Worm (Caenorhabditis elegans) whole organism, late embryonic: ENCODE results near the gene T10H4.4.

Experiments used
- C38D4.7 ChIP-seq: fragments of 200-800 bp; sonication (Bioruptor generic); optimal IDR thresholded peaks from 2 replicates; lab custom pipeline; 2018; ENCODE audit warnings: mild to moderate bottlenecking, missing genetic modification characterization, moderate library complexity, missing compliant biosample characterization
- F13H6.1 ChIP-seq: sonication (generic microtip); optimal IDR thresholded peaks from 2 replicates; lab custom pipeline; 2016; ENCODE audit warnings: missing genetic modification characterization, missing compliant biosample characterization
- Y22D7AL.16 ChIP-seq: sonication (generic microtip); optimal IDR thresholded peaks from 2 replicates; lab custom pipeline; 2016; ENCODE audit warnings: missing genetic modification characterization, missing compliant biosample characterization
- ahr-1 ChIP-seq: sonication (generic microtip); optimal IDR thresholded peaks from 2 replicates; lab custom pipeline; 2016; ENCODE audit warnings: missing genetic modification characterization, missing compliant biosample characterization
- ama-1 ChIP-seq: fragments of 150-350 bp; optimal IDR thresholded peaks from 2 replicates; lab custom pipeline; 2014
- ceh-14 ChIP-seq: sonication (generic microtip); optimal IDR thresholded peaks from 2 replicates; lab custom pipeline; 2016; ENCODE audit warnings: missing genotype, missing genetic modification characterization, missing compliant biosample characterization
- ceh-19 ChIP-seq: fragments of 200-800 bp; sonication (Bioruptor generic); optimal IDR thresholded peaks from 2 replicates; lab custom pipeline; 2018; ENCODE audit warnings: mild to moderate bottlenecking, missing genetic modification characterization, missing compliant biosample characterization
- ceh-24 ChIP-seq: sonication (generic microtip); optimal IDR thresholded peaks from 2 replicates; lab custom pipeline; 2016; ENCODE audit warnings: mild to moderate bottlenecking, missing genetic modification characterization, missing compliant biosample characterization
- ceh-30 ChIP-seq: fragments of 150-350 bp; optimal IDR thresholded peaks from 2 replicates; lab custom pipeline; 2014; ENCODE audit warnings: missing biosample characterization, missing genetic modification characterization
- ceh-31 ChIP-seq: sonication (generic microtip); optimal IDR thresholded peaks from 2 replicates; lab custom pipeline; 2016; ENCODE audit warnings: missing genetic modification characterization, missing compliant biosample characterization
- ceh-45 ChIP-seq: fragments of 200-800 bp; sonication (Bioruptor generic); IDR thresholded peaks from 2 replicates; pipeline ENCODE4 v1.3.6; 2022; ENCODE audit warnings: missing genetic modification reagents, missing genetic modification characterization, missing compliant biosample characterization
- ceh-48 ChIP-seq: sonication (generic microtip); optimal IDR thresholded peaks from 2 replicates; lab custom pipeline; 2016; ENCODE audit warnings: missing genetic modification characterization, inconsistent platforms, missing compliant biosample characterization
- dmd-4 ChIP-seq: sonication (generic microtip); optimal IDR thresholded peaks from 2 replicates; lab custom pipeline; 2016; ENCODE audit warnings: borderline replicate concordance, missing genetic modification characterization, missing compliant biosample characterization
- dve-1 ChIP-seq: sonication (generic microtip); optimal IDR thresholded peaks from 2 replicates; lab custom pipeline; 2017; ENCODE audit warnings: antibody characterized with exemption, mild to moderate bottlenecking, missing genetic modification characterization, missing compliant biosample characterization
- elt-2 ChIP-seq: sonication (generic microtip); optimal IDR thresholded peaks from 2 replicates; lab custom pipeline; 2016; ENCODE audit warnings: missing genetic modification reagents, missing genetic modification characterization, missing compliant biosample characterization
- elt-4 ChIP-seq: sonication (generic microtip); optimal IDR thresholded peaks from 2 replicates; lab custom pipeline; 2016; ENCODE audit warnings: missing genetic modification characterization, missing compliant biosample characterization
- ets-4 ChIP-seq: sonication (generic microtip); optimal IDR thresholded peaks from 2 replicates; lab custom pipeline; 2016; ENCODE audit warnings: missing genetic modification characterization, missing compliant biosample characterization
- eyg-1 ChIP-seq: sonication (generic microtip); optimal IDR thresholded peaks from 2 replicates; lab custom pipeline; 2016; ENCODE audit warnings: missing genotype, missing genetic modification characterization, missing compliant biosample characterization
- fkh-6 ChIP-seq: sonication (generic microtip); optimal IDR thresholded peaks from 2 replicates; lab custom pipeline; 2016; ENCODE audit warnings: missing genetic modification characterization, missing compliant biosample characterization
- hlh-15 ChIP-seq: sonication (generic microtip); optimal IDR thresholded peaks from 2 replicates; lab custom pipeline; 2016; ENCODE audit warnings: missing genetic modification characterization, missing compliant biosample characterization
- hlh-8 ChIP-seq: sonication (generic microtip); optimal IDR thresholded peaks from 2 replicates; lab custom pipeline; 2016; ENCODE audit warnings: missing genotype, missing genetic modification characterization, missing compliant biosample characterization
- lin-11 ChIP-seq: fragments of 200-800 bp; sonication (Bioruptor generic); optimal IDR thresholded peaks from 2 replicates; lab custom pipeline; 2018; ENCODE audit warnings: mild to moderate bottlenecking, missing genetic modification characterization, missing compliant biosample characterization
- madf-2 ChIP-seq: sonication (generic microtip); optimal IDR thresholded peaks from 2 replicates; lab custom pipeline; 2017; ENCODE audit warnings: missing genetic modification characterization, missing compliant biosample characterization
- nfya-1 ChIP-seq: sonication (generic microtip); optimal IDR thresholded peaks from 2 replicates; lab custom pipeline; 2017; ENCODE audit warnings: missing genetic modification characterization, mild to moderate bottlenecking, missing compliant biosample characterization, antibody characterized with exemption, moderate library complexity
- nhr-11 ChIP-seq: fragments of 150-350 bp; optimal IDR thresholded peaks from 2 replicates; lab custom pipeline; 2014; ENCODE audit warnings: missing biosample characterization, missing genetic modification characterization
- nhr-232 ChIP-seq: sonication (generic microtip); optimal IDR thresholded peaks from 2 replicates; lab custom pipeline; 2016; ENCODE audit warnings: missing genetic modification characterization, missing compliant biosample characterization
- odd-2 ChIP-seq: sonication (generic microtip); optimal IDR thresholded peaks from 2 replicates; lab custom pipeline; 2017; ENCODE audit warnings: antibody characterized with exemption, mild to moderate bottlenecking, missing genetic modification characterization, missing compliant biosample characterization
- pat-9 ChIP-seq: fragments of 200-800 bp; sonication (Bioruptor generic); optimal IDR thresholded peaks from 2 replicates; lab custom pipeline; 2018; ENCODE audit warnings: mild to moderate bottlenecking, missing genetic modification characterization, moderate library complexity, missing compliant biosample characterization
- pax-1 ChIP-seq: fragments of 150-350 bp; optimal IDR thresholded peaks from 2 replicates; lab custom pipeline; 2014; ENCODE audit warnings: missing biosample characterization, missing genetic modification characterization
- pha-2 ChIP-seq: sonication (generic microtip); optimal IDR thresholded peaks from 2 replicates; lab custom pipeline; 2017; ENCODE audit warnings: mild to moderate bottlenecking, missing genetic modification characterization, missing compliant biosample characterization
- pha-4 ChIP-seq: fragments of 150-350 bp; optimal IDR thresholded peaks from 2 replicates; lab custom pipeline; 2018; ENCODE audit warnings: missing biosample characterization, missing genetic modification reagents, missing genetic modification characterization
- pros-1 ChIP-seq: fragments of 150-350 bp; optimal IDR thresholded peaks from 2 replicates; lab custom pipeline; 2014; ENCODE audit warnings: missing biosample characterization, missing genetic modification reagents, missing genetic modification characterization
- ref-2 ChIP-seq: sonication (generic microtip); optimal IDR thresholded peaks from 2 replicates; lab custom pipeline; 2016; ENCODE audit warnings: missing genetic modification characterization, missing compliant biosample characterization
- sdc-2 ChIP-seq: sonication (generic microtip); optimal IDR thresholded peaks from 2 replicates; lab custom pipeline; 2016; ENCODE audit warnings: missing genotype, missing genetic modification characterization, missing compliant biosample characterization
- sox-2 ChIP-seq: fragments of 200-800 bp; sonication (Bioruptor generic); IDR thresholded peaks from 2 replicates; pipeline ENCODE4 v1.3.6; 2022; ENCODE audit warnings: missing genetic modification reagents, missing genetic modification characterization, missing compliant biosample characterization
- tbx-2 ChIP-seq: sonication (generic microtip); optimal IDR thresholded peaks from 2 replicates; lab custom pipeline; 2016; ENCODE audit warnings: missing genetic modification characterization, missing compliant biosample characterization
- ttx-3 ChIP-seq: sonication (generic microtip); optimal IDR thresholded peaks from 2 replicates; lab custom pipeline; 2016; ENCODE audit warnings: missing genetic modification reagents, missing genetic modification characterization, missing compliant biosample characterization
- unc-55 ChIP-seq: sonication (generic microtip); optimal IDR thresholded peaks from 2 replicates; lab custom pipeline; 2017; ENCODE audit warnings: missing biosample characterization, missing genetic modification reagents, missing genetic modification characterization
- zip-5 ChIP-seq: sonication (generic microtip); optimal IDR thresholded peaks from 2 replicates; lab custom pipeline; 2016; ENCODE audit warnings: missing genetic modification characterization, missing compliant biosample characterization

Gene T10H4.4

DNA sequence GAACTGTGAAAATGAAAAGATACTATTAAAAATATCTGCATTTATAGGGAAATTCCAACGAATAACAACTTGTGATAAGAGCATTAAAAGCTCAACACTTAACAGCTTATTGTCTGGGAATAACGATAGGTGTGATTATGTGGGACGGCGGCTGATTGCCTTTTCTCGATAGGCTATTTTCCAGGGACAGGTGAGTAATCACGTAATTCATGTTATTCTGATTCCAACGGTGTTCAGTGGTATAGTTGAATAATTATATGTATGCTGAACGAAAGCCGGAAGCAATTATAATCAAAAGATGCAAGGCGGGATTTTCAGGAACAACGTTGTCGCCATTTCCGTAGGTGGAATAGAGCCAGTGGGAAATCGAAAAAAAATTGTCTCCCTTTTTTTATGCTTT lies 4.8 kb upstream of the T10H4.4 start, which contains the start of gene srw-17:
TSS of gene srw-17 (minus strand) at position 101 of the 400 bp plus-strand sequence.
- TF ChIP-seq ama-1 (no peak), ahr-1 (tag; lab: Kevin White, UChicago) (no peak), ceh-30 (tag; lab: Kevin White, UChicago) (no peak)
- TF ChIP-seq, all 69 proteins: peak for 0

DNA sequence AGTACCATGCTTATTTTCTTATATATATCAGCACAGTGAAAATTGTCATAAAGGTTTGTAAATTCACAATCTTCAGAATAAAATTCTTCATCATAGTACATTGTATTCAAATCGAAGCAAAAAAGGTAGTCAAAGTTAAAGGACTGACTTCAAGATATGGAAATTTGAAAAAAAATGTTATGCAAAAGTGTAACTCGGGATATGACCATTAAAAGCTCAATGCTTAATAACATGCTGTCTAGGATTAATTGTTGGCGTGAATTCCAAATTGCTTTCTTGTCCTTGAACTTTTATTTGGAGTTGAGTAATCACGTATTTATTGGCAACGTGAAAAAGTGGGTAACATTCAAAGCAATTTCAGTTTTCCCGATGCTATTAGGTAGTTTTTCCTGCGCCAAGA lies 2.6 kb upstream of the T10H4.4 start, which contains the start of gene srw-16:
TSS of gene srw-16 (minus strand) at position 101 of the 400 bp plus-strand sequence.
- no peak for TF ChIP-seq C38D4.7 (GFP tag; lab: Kevin White, UChicago)
- no peak for TF ChIP-seq Y22D7AL.16 (tag; lab: Kevin White, UChicago)
- no peak for TF ChIP-seq eyg-1 (tag; lab: Kevin White, UChicago)
- TF ChIP-seq pha-2 (tag; lab: Kevin White, UChicago), result no peak
- TF ChIP-seq elt-2 (tag; lab: Kevin White, UChicago), result no peak
- TF ChIP-seq ceh-24 (tag; lab: Kevin White, UChicago), result no peak
- TF ChIP-seq ceh-45 (GFP tag; lab: Robert Waterston, UW), result no peak
- no peak for TF ChIP-seq F13H6.1 (tag; lab: Kevin White, UChicago)
- TF ChIP-seq hlh-15, result no peak
- TF ChIP-seq dve-1 (tag; lab: Kevin White, UChicago), result no peak
- TF ChIP-seq nhr-11 (tag; lab: Kevin White, UChicago), result no peak
- TF ChIP-seq unc-55 (GFP tag; lab: Kevin White, UChicago), result no peak
- TF ChIP-seq sox-2 (GFP tag; lab: Robert Waterston, UW), result no peak
- TF ChIP-seq zip-5 (tag; lab: Kevin White, UChicago), result no peak
- TF ChIP-seq ceh-31, result no peak
- TF ChIP-seq tbx-2 (tag; lab: Kevin White, UChicago), result no peak

DNA sequence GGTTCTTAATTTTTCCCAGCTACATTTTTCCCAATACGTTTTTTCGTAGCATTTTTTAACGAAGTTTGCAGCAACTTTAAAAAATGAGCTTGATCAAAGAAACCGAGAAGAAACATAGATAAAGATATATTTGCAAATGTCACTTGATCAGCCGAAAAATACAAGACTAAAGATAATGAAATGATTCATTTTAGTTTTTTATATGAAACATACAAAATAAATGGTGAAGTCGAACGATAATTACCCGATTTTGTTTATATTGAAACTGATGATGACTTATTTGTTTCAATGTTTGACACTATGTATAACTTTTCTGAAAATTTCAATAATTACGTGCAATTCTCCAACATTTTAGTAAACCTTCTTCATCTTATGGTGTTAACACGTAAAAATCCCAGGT lies 3.9 kb downstream of the T10H4.4 start, which contains the start of gene srw-22:
TSS of gene srw-22 (plus strand) at position 301 of the 400 bp plus-strand sequence.
- TF ChIP-seq nhr-232 (tag; lab: Kevin White, UChicago) (no peak), ref-2 (no peak), ceh-48 (no peak), nfya-1 (tag; lab: Kevin White, UChicago) (no peak), pat-9 (tag; lab: Kevin White, UChicago) (no peak), ets-4 (tag; lab: Kevin White, UChicago) (no peak), fkh-6 (tag; lab: Kevin White, UChicago) (no peak), hlh-8 (tag; lab: Kevin White, UChicago) (no peak), odd-2 (tag; lab: Kevin White, UChicago) (no peak), ttx-3 (tag; lab: Kevin White, UChicago) (no peak), tbx-2 (tag; lab: Kevin White, UChicago) (no peak), ceh-19 (GFP tag; lab: Kevin White, UChicago) (no peak), nhr-11 (tag; lab: Kevin White, UChicago) (no peak), pros-1 (tag; lab: Kevin White, UChicago) (no peak), elt-4 (no peak), unc-55 (GFP tag; lab: Kevin White, UChicago) (no peak), eyg-1 (tag; lab: Kevin White, UChicago) (no peak), pax-1 (no peak)

DNA sequence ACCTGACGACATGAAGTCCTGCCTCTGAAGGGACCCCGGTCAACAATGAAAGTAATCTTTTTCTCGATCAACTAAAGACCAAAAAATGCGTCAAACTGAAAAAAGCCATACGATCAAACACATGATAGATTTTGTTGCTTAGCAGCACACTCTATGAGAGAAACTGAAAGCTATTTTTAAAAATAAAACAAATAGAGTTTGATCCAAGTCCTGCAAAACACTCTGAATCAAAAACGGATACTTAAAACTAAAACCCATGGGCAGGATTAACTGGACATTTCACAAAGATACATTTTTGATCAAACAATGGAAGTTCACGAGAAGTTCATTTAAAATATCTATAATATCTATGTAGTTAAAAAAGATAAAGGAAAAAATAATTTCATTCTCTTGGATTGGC lies 4.8 kb downstream of the T10H4.4 start, which contains the start of gene T10H4.13:
TSS of gene T10H4.13 (minus strand) at position 101 of the 400 bp plus-strand sequence.
- TF ChIP-seq pha-4 (no peak), madf-2 (tag; lab: Kevin White, UChicago) (no peak), dmd-4 (tag; lab: Kevin White, UChicago) (no peak), ceh-14 (tag; lab: Kevin White, UChicago) (no peak), sdc-2 (tag; lab: Kevin White, UChicago) (no peak), unc-55 (GFP tag; lab: Kevin White, UChicago) (no peak), lin-11 (tag; lab: Kevin White, UChicago) (no peak), sox-2 (GFP tag; lab: Robert Waterston, UW) (no peak), ceh-30 (tag; lab: Kevin White, UChicago) (no peak), nhr-232 (tag; lab: Kevin White, UChicago) (no peak)
